Fruit fly (Drosophila melanogaster): ENCODE measurements around the gene ppk27.

The ppk27 gene

dm6 chr3L:3765782-3766520, 10.9 kb upstream of the ppk27 start (continued):
- TF ChIP-seq kni (GFP tag; optimal IDR thresholded peaks at IDR 0.05) (peak; percentile 49), CG6272 (GFP tag; IDR thresholded peaks at IDR 0.05) (peak; percentile 37; the same call in 1 of the 2 replicates), Ravus (GFP tag; IDR thresholded peaks at IDR 0.05) (peak; percentile 40), nom (GFP tag; optimal IDR thresholded peaks at IDR 0.05) (peak; percentile 83), GATAe (GFP tag; conservative IDR thresholded peaks at IDR 0.05) (no peak), btn (GFP tag; optimal IDR thresholded peaks at IDR 0.05) (no peak), CG13296 (GFP tag; optimal IDR thresholded peaks at IDR 0.05) (peak; percentile 77), Ets65A (GFP tag) (no peak), luna (GFP tag; optimal IDR thresholded peaks at IDR 0.05) (no peak), twi (tag; optimal IDR thresholded peaks at IDR 0.05) (peak; percentile 50), wek (GFP tag; optimal IDR thresholded peaks at IDR 0.05) (no peak), otp (GFP tag; IDR thresholded peaks at IDR 0.05) (peak; percentile 56; the same call in 2 of the 3 replicates), vvl (GFP tag; IDR thresholded peaks at IDR 0.05) (peak; percentile 82), D19B (GFP tag; optimal IDR thresholded peaks at IDR 0.05) (peak; percentile 64), klu (GFP tag; IDR thresholded peaks at IDR 0.05) (no peak), CG10654 (GFP tag; optimal IDR thresholded peaks at IDR 0.05) (peak; percentile 35), ara (GFP tag; IDR thresholded peaks at IDR 0.05) (peak; percentile 56), prd (optimal IDR thresholded peaks at IDR 0.05) (no peak), prd (GFP tag; IDR thresholded peaks at IDR 0.05) (peak; percentile 76), CG13624 (GFP tag; optimal IDR thresholded peaks at IDR 0.05) (peak; percentile 21), gce (GFP tag; IDR thresholded peaks at IDR 0.05) (no peak), lmd (GFP tag; IDR thresholded peaks at IDR 0.05) (peak; percentile 78), tin (GFP tag; optimal IDR thresholded peaks at IDR 0.05) (peak; percentile 27), CG3838 (GFP tag; optimal IDR thresholded peaks at IDR 0.05) (no peak), Lhr (GFP tag; optimal IDR thresholded peaks at IDR 0.05) (no peak), CG16863 (GFP tag; optimal IDR thresholded peaks at IDR 0.05) (no peak), pb (GFP tag; optimal IDR thresholded peaks at IDR 0.05) (no peak), repo (GFP tag; optimal IDR thresholded peaks at IDR 0.05) (peak; percentile 52), ci (GFP tag; IDR thresholded peaks at IDR 0.05) (peak; percentile 83), CG9797 (GFP tag; optimal IDR thresholded peaks at IDR 0.05) (no peak), az2 (GFP tag; optimal IDR thresholded peaks at IDR 0.05) (peak; percentile 56), Asciz (GFP tag; optimal IDR thresholded peaks at IDR 0.05) (peak; percentile 52), CG1233 (GFP tag; optimal IDR thresholded peaks at IDR 0.05) (peak; percentile 78), BEAF-32 (GFP tag; optimal IDR thresholded peaks at IDR 0.05) (no peak), chinmo (GFP tag; IDR thresholded peaks at IDR 0.05; ENCODE audit: partially characterized antibody) (peak; percentile 93; the same call in 3 of the 4 replicates), toy (GFP tag; IDR thresholded peaks at IDR 0.05) (0 out of 2 replicates have a peak, but pooled peaks have one; percentile 12), CG8281 (tag; optimal IDR thresholded peaks at IDR 0.05) (peak; percentile 57), emc (GFP tag; optimal IDR thresholded peaks at IDR 0.05) (no peak), CG2889 (GFP tag; IDR thresholded peaks at IDR 0.05) (peak; percentile 71; the same call in 2 of the 3 replicates), CG7556 (GFP tag; optimal IDR thresholded peaks at IDR 0.05) (peak; percentile 79), wor (GFP tag; IDR thresholded peaks at IDR 0.05) (peak; percentile 54), sc (optimal IDR thresholded peaks at IDR 0.05) (no peak), sc (GFP tag; optimal IDR thresholded peaks at IDR 0.05) (peak; percentile 39), Blimp-1 (GFP tag; optimal IDR thresholded peaks at IDR 0.05) (peak; percentile 74), CG18262 (tag; optimal IDR thresholded peaks at IDR 0.05) (peak; percentile 79), CG1602 (GFP tag; optimal IDR thresholded peaks at IDR 0.05) (peak; percentile 39), CG16815 (GFP tag; optimal IDR thresholded peaks at IDR 0.05) (peak; percentile 33), CG13123 (GFP tag; optimal IDR thresholded peaks at IDR 0.05) (no peak), pan (optimal IDR thresholded peaks at IDR 0.05) (no peak), pan (GFP tag; optimal IDR thresholded peaks at IDR 0.05 in 1 of 2, IDR thresholded peaks at IDR 0.05 in 1 of 2) (peak in 1 of 2 experiments; percentile 79), Ada2b (GFP tag; IDR thresholded peaks at IDR 0.05) (peak; percentile 73; the same call in 1 of the 2 replicates)
